Worm (Caenorhabditis elegans) whole organism, midembryonic: ENCODE results near the gene mcm-3.

ENCODE experiments used
- flt-1 ChIP-seq: fragments of 200-800 bp; sonication (Bioruptor generic); IDR thresholded peaks from 2 replicates; pipeline ENCODE4 v1.3.6; 2022; ENCODE audit warnings: missing genetic modification characterization, missing compliant biosample characterization
- ztf-23 ChIP-seq: fragments of 200-800 bp; sonication (Bioruptor generic); IDR thresholded peaks from 2 replicates; pipeline ENCODE4 v1.3.6; 2022; ENCODE audit warnings: missing genetic modification reagents, missing genetic modification characterization, missing compliant biosample characterization
- ztf-29 ChIP-seq: fragments of 200-800 bp; sonication (Bioruptor generic); IDR thresholded peaks from 2 replicates; pipeline ENCODE4 v1.3.6; 2022; ENCODE audit warnings: missing genetic modification reagents, missing genetic modification characterization, missing compliant biosample characterization

DNA sequence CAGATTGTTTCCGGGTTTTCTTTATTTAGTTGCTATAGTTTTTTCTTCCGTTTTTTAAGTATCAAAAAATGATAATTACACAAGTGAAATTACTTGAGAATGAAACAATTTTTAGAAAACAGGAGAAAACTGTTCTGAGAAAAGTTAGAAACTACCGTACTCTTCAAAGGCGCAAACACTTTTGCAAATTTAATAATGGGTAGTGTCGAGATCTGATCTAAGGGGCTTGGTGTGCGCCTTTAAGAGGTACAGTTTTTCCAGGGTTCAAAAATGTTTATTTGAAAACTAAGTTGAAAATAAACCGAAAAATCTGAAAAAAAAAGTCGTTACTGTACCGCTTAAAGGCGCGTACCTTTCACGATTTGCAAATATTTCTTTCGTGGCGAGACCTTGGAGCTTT is 1.2 kb upstream of the mcm-3 start:
- TF ChIP-seq ztf-23 (GFP tag; lab: Robert Waterston, UW) (no peak), ztf-29 (GFP tag; lab: Robert Waterston, UW) (no peak), flt-1 (GFP tag; lab: Robert Waterston, UW) (no peak)
